Worm (Caenorhabditis elegans) whole organism, L4 larva: ENCODE measurements around the gene cnb-1.
A peak's percentile ranks its signal among the peaks of the same experiment; 100 is the strongest.

Experiments
- F37D6.2 ChIP-seq: sonication (generic microtip); optimal IDR thresholded peaks from 2 replicates; lab custom pipeline; 2016; ENCODE audit warnings: mild to moderate bottlenecking, missing genetic modification characterization, missing compliant biosample characterization
- F49E8.2 ChIP-seq: sonication (generic microtip); optimal IDR thresholded peaks from 2 replicates; lab custom pipeline; 2016; ENCODE audit warnings: missing compliant biosample characterization, mild to moderate bottlenecking, missing genetic modification characterization, borderline replicate concordance
- T26A8.4 ChIP-seq: fragments of 200-800 bp; sonication (Bioruptor generic); IDR thresholded peaks from 2 replicates; pipeline ENCODE4 v1.3.6; 2022; ENCODE audit warnings: missing genetic modification characterization, missing compliant biosample characterization
- Y75B8A.6 ChIP-seq: fragments of 200-800 bp; sonication (Bioruptor generic); IDR thresholded peaks from 2 replicates; pipeline ENCODE4 v1.3.6; 2022; ENCODE audit warnings: missing genetic modification reagents, missing genetic modification characterization, missing compliant biosample characterization
- ZK546.5 ChIP-seq, 2 experiments: sonication (generic microtip); optimal IDR thresholded peaks; 2 replicates each; lab custom pipeline; 2017; ENCODE audit warnings: missing biosample characterization in 2 of 2, missing genetic modification characterization in 2 of 2
- aha-1 ChIP-seq: fragments of 150-350 bp; peaks from one replicate; lab custom pipeline; 2014; ENCODE audit warnings: missing biosample characterization, missing genetic modification characterization
- attf-4 ChIP-seq: sonication (generic microtip); optimal IDR thresholded peaks from 3 replicates; lab custom pipeline; 2017; ENCODE audit warnings: missing biosample characterization, missing genetic modification characterization
- ces-1 ChIP-seq: fragments of 150-350 bp; sonication (generic microtip); optimal IDR thresholded peaks from 4 replicates; lab custom pipeline; 2014; ENCODE audit warnings: missing biosample characterization, missing genetic modification reagents, missing genetic modification characterization
- ctbp-1 ChIP-seq: fragments of 200-800 bp; sonication (Bioruptor generic); IDR thresholded peaks from 2 replicates; pipeline ENCODE4 v1.3.6; 2022; ENCODE audit warnings: missing genetic modification reagents, missing genetic modification characterization, missing compliant biosample characterization
- dpl-1 ChIP-seq: fragments of 150-350 bp; optimal IDR thresholded peaks from 2 replicates; lab custom pipeline; 2014; ENCODE audit warnings: missing biosample characterization, missing genetic modification reagents, missing genetic modification characterization
- egl-27 ChIP-seq: sonication (generic microtip); optimal IDR thresholded peaks from 3 replicates; lab custom pipeline; 2017; ENCODE audit warnings: missing biosample characterization, missing genetic modification reagents, missing genetic modification characterization
- egl-43 ChIP-seq: fragments of 200-800 bp; sonication (Bioruptor generic); IDR thresholded peaks from 2 replicates; pipeline ENCODE4 v1.3.6; 2022; ENCODE audit warnings: missing genetic modification reagents, missing genetic modification characterization, missing compliant biosample characterization
- fkh-10 ChIP-seq: fragments of 150-350 bp; optimal IDR thresholded peaks from 2 replicates; lab custom pipeline; 2014; ENCODE audit warnings: missing biosample characterization, missing genetic modification reagents, missing genetic modification characterization
- fos-1 ChIP-seq: fragments of 150-350 bp; optimal IDR thresholded peaks from 2 replicates; lab custom pipeline; 2014; ENCODE audit warnings: missing biosample characterization, missing genetic modification characterization
- hlh-11 ChIP-seq: fragments of 200-800 bp; sonication (Bioruptor generic); optimal IDR thresholded peaks from 2 replicates; lab custom pipeline; 2018; ENCODE audit warnings: mild to moderate bottlenecking, missing genetic modification characterization, missing compliant biosample characterization
- lim-7 ChIP-seq: fragments of 200-800 bp; sonication (Bioruptor generic); IDR thresholded peaks from 2 replicates; pipeline ENCODE4 v1.3.6; 2022; ENCODE audit warnings: missing genetic modification characterization, missing compliant biosample characterization
- lin-15B ChIP-seq: fragments of 150-350 bp; sonication (generic microtip); optimal IDR thresholded peaks from 3 replicates; lab custom pipeline; 2014; ENCODE audit warnings: missing biosample characterization, missing genetic modification characterization
- lin-39 ChIP-seq: fragments of 150-350 bp; optimal IDR thresholded peaks from 2 replicates; lab custom pipeline; 2014; ENCODE audit warnings: missing biosample characterization, missing genetic modification reagents, missing genetic modification characterization
- madf-9 ChIP-seq: fragments of 200-800 bp; sonication (Bioruptor generic); conservative IDR thresholded peaks from 2 replicates; pipeline ENCODE4 v1.3.6; 2022; ENCODE audit warnings: missing genetic modification reagents, missing genetic modification characterization, missing compliant biosample characterization
- mdl-1 ChIP-seq, 2 experiments: fragments of 150-350 bp in 1 of 2; sonication (generic microtip) in 1 of 2; optimal IDR thresholded peaks; 2 replicates each; lab custom pipeline; 2014 to 2017; ENCODE audit warnings: missing biosample characterization in 2 of 2, missing genetic modification characterization in 2 of 2
- mep-1 ChIP-seq: fragments of 150-350 bp; sonication (generic microtip); optimal IDR thresholded peaks from 3 replicates; lab custom pipeline; 2014; ENCODE audit warnings: missing biosample characterization, missing genetic modification characterization
- mes-2 ChIP-seq: sonication (generic microtip); optimal IDR thresholded peaks from 2 replicates; lab custom pipeline; 2016; ENCODE audit warnings: missing genotype, mild to moderate bottlenecking, missing genetic modification characterization, missing compliant biosample characterization; ENCODE audit not compliant: poor library complexity, severe bottlenecking
- mxl-2 ChIP-seq: fragments of 200-800 bp; sonication (Bioruptor generic); conservative IDR thresholded peaks from 2 replicates; pipeline ENCODE4 v1.3.6; 2022; ENCODE audit warnings: missing genetic modification reagents, missing genetic modification characterization, missing compliant biosample characterization
- nhr-102 ChIP-seq: sonication (generic microtip); optimal IDR thresholded peaks from 2 replicates; lab custom pipeline; 2016; ENCODE audit warnings: mild to moderate bottlenecking, missing genetic modification characterization, moderate library complexity, missing compliant biosample characterization
- nhr-111 ChIP-seq: fragments of 200-800 bp; sonication (Bioruptor generic); optimal IDR thresholded peaks from 2 replicates; lab custom pipeline; 2018; ENCODE audit warnings: mild to moderate bottlenecking, missing genetic modification characterization, missing compliant biosample characterization
- nhr-77 ChIP-seq: fragments of 150-350 bp; optimal IDR thresholded peaks from 2 replicates; lab custom pipeline; 2014; ENCODE audit warnings: missing biosample characterization, missing genetic modification characterization
- pqm-1 ChIP-seq: sonication (generic microtip); optimal IDR thresholded peaks from 2 replicates; lab custom pipeline; 2017; ENCODE audit warnings: missing biosample characterization, missing genetic modification characterization
- rbr-2 ChIP-seq: sonication (generic microtip); optimal IDR thresholded peaks from 2 replicates; lab custom pipeline; 2016; ENCODE audit warnings: missing genotype, missing genetic modification characterization, missing compliant biosample characterization
- set-16 ChIP-seq: fragments of 200-800 bp; sonication (Bioruptor generic); IDR thresholded peaks from 2 replicates; pipeline ENCODE4 v1.3.6; 2022; ENCODE audit warnings: missing genetic modification reagents, missing genetic modification characterization, missing compliant biosample characterization
- snpc-4 ChIP-seq: fragments of 150-350 bp; optimal IDR thresholded peaks from 2 replicates; lab custom pipeline; 2014; ENCODE audit warnings: missing biosample characterization, missing genetic modification characterization
- tag-97 ChIP-seq: fragments of 200-800 bp; sonication (Bioruptor generic); IDR thresholded peaks from 2 replicates; pipeline ENCODE4 v1.3.6; 2022; ENCODE audit warnings: missing genetic modification characterization, missing compliant biosample characterization
- unc-62 ChIP-seq, 3 experiments: fragments of 150-350 bp in 1 of 3; sonication (generic microtip); optimal IDR thresholded peaks in 2 of 3; peaks in 1 of 3; 1 replicate in 1 of 3; 2 replicates in 2 of 3; lab custom pipeline; 2014 to 2017; ENCODE audit warnings: missing biosample characterization in 3 of 3, missing genetic modification characterization in 3 of 3, missing genetic modification reagents in 3 of 3, missing genotype in 1 of 3
- zfp-3 ChIP-seq: fragments of 200-800 bp; sonication (Bioruptor generic); conservative IDR thresholded peaks from 2 replicates; pipeline ENCODE4 v1.3.6; 2022; ENCODE audit warnings: missing genetic modification reagents, missing genetic modification characterization, missing compliant biosample characterization
- zip-2 ChIP-seq: fragments of 150-350 bp; optimal IDR thresholded peaks from 2 replicates; lab custom pipeline; 2014; ENCODE audit warnings: missing biosample characterization, missing genetic modification characterization
- ztf-11 ChIP-seq: fragments of 150-350 bp; optimal IDR thresholded peaks from 2 replicates; lab custom pipeline; 2014; ENCODE audit warnings: missing biosample characterization, missing genetic modification characterization

cnb-1 gene

DNA sequence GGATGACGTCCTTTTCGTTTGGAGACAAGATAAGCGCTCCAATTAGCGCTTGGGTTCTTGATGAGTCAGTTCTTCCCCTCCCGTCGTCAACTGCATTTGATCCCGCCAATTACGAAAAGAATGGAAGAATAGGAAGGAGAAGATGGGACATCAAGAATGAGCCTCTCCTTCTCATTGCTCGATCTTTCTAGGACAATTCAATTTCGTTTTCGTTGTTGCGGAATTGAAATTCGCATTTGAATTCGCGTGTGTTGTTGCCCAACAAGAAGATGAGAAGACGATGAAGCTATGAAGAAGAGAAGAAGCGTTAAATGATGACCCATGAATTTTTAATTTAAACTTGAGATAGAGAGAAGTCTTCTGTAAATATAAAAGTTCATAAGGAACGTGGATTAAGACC is 38.7 kb upstream of the cnb-1 start:
- TF ChIP-seq nhr-111 (no peak), mdl-1 (tag; optimal IDR thresholded peaks at IDR 0.05; lab: Kevin White, UChicago) (no peak), unc-62 (GFP tag; optimal IDR thresholded peaks at IDR 0.05 in 1 of 2; lab: Kevin White, UChicago) (peak in 1 of 2 experiments; percentile 40), unc-62 (tag; optimal IDR thresholded peaks at IDR 0.05; lab: Kevin White, UChicago) (no peak), T26A8.4 (GFP tag; lab: Robert Waterston, UW) (no peak), madf-9 (no peak), snpc-4 (tag; lab: Kevin White, UChicago) (no peak), nhr-77 (tag; lab: Kevin White, UChicago) (no peak), ztf-11 (tag; lab: Kevin White, UChicago) (no peak)

DNA sequence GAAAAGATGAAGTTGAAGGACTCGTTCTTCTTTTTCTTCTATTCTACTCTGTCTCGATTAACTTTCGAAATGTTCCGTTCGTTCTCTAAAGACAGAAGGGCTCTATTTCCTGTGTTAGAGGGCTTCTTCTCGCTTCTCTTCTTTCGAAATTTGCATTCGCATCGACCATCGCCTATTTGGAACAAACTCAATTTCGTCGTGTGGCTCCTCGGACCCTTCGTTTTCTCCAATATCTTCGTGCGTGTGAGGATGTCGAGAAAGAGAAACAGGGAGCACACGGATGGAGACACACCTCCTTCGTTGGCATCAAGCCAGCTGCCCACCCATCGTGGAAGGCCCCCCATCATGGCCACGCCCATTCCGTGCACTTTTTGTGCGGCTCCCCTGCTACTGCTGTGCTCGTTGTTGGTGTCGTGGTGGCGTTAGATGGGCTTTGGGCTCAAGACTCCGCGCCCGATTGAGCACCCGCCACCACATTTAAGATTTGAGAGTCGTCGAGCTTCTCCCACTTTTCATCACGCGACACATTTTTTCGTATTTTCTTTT is 34.3 kb upstream of the cnb-1 start:
- peak in 1 of 2 experiments; percentile 3 for TF ChIP-seq unc-62 (GFP tag; optimal IDR thresholded peaks at IDR 0.05 in 1 of 2; lab: Kevin White, UChicago)
- TF ChIP-seq unc-62 (tag; optimal IDR thresholded peaks at IDR 0.05; lab: Kevin White, UChicago): no peak
- peak; percentile 11 for TF ChIP-seq hlh-11 (tag; lab: Kevin White, UChicago)
- TF ChIP-seq set-16 (GFP tag; lab: Robert Waterston, UW): peak; percentile 82
- TF ChIP-seq fkh-10 (GFP tag; lab: Kevin White, UChicago): peak; percentile 91
- TF ChIP-seq ctbp-1 (GFP tag; lab: Robert Waterston, UW): peak; percentile 63; the same call in 1 of the 2 replicates
- TF ChIP-seq lim-7 (GFP tag; lab: Robert Waterston, UW): 0 out of 2 replicates have a peak, but pooled peaks have one; percentile 46
- no peak for TF ChIP-seq zfp-3 (GFP tag; lab: Robert Waterston, UW)
- no peak for TF ChIP-seq F49E8.2 (tag; lab: Kevin White, UChicago)
- no peak for TF ChIP-seq tag-97
- TF ChIP-seq Y75B8A.6: no peak
- TF ChIP-seq egl-43: 0 out of 2 replicates have a peak, but pooled peaks have one; percentile 29
- no peak for TF ChIP-seq fos-1
- no peak for TF ChIP-seq mxl-2
- TF ChIP-seq mes-2: no peak
- peak; percentile 72 for TF ChIP-seq ces-1 (GFP tag; lab: Kevin White, UChicago)
- TF ChIP-seq F37D6.2 (tag; lab: Kevin White, UChicago): peak; percentile 14
- peak; percentile 89 for TF ChIP-seq aha-1 (tag; lab: Kevin White, UChicago)
- no peak for TF ChIP-seq dpl-1 (GFP tag; lab: Kevin White, UChicago)
- TF ChIP-seq rbr-2 (tag; lab: Kevin White, UChicago): peak; percentile 27
- no peak for TF ChIP-seq attf-4 (tag; lab: Kevin White, UChicago)

DNA sequence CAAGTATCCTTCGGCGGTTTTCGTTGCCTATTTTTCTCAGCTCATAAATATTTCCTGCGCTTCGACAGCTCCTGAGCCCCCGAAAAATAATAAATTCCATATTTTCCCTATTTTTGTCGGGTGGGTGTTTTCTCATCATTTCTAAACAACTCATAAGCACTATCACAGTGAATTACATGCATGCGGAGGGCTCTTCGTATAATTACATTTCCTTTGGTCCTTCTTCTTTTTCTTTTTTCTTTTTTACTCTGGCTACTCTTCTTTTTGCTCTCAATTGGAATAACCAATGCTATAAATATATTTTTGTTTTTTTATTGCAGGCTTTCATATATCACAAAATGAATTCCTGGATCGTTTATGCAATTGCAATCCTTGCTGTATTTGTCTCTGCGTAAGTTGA is 33.6 kb upstream of the cnb-1 start, which contains the start of gene T02E9.5:
Gene T02E9.5 (plus strand): TSS at position 321 of the 400 bp plus-strand sequence.
- TF ChIP-seq ces-1 (GFP tag; lab: Kevin White, UChicago) (peak; percentile 42), lin-39 (tag; lab: Kevin White, UChicago) (no peak)
- TF ChIP-seq, all 104 proteins: peak for 1

DNA sequence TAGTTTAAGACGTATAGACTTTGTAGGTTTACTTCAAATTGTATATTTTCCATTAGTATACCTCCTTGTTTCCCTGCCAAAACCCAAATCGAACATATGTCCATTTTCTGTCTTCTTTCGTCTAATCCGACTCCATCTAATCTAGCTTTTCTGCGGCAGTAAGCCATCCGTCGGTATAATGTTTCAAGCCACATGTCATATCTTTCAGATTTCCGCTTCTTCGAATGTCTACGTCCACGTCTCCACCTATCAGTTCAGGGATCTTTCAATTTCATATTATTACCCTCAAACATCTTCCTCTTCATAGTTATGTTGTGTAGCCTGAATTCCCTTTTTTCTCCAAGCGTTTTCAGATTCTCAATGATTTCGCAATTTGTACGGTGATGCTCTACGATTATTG is 31.4 kb upstream of the cnb-1 start:
- TF ChIP-seq unc-62 (GFP tag; optimal IDR thresholded peaks at IDR 0.05 in 1 of 2; lab: Kevin White, UChicago) (peak in 1 of 2 experiments; percentile 65), unc-62 (tag; optimal IDR thresholded peaks at IDR 0.05; lab: Kevin White, UChicago) (no peak), lin-15B (tag; lab: Kevin White, UChicago) (no peak), zip-2 (tag; lab: Kevin White, UChicago) (peak; percentile 4), pqm-1 (tag; lab: Kevin White, UChicago) (no peak), nhr-102 (no peak), ZK546.5 (tag; optimal IDR thresholded peaks at IDR 0.05; lab: Kevin White, UChicago) (no peak), mep-1 (tag; lab: Kevin White, UChicago) (no peak), nhr-77 (tag; lab: Kevin White, UChicago) (no peak), T26A8.4 (GFP tag; lab: Robert Waterston, UW) (peak; percentile 54; the same call in 1 of the 2 replicates), egl-27 (no peak)
